Worm (Caenorhabditis elegans) whole organism, late embryonic: Measurements from ENCODE around the gene sec-23.
A peak's percentile ranks its signal among the peaks of the same experiment; 100 is the strongest.

ENCODE experiments used
- C08G9.2 ChIP-seq: sonication (generic microtip); optimal IDR thresholded peaks from 2 replicates; lab custom pipeline; 2016; ENCODE audit warnings: mild to moderate bottlenecking, missing genetic modification characterization, moderate library complexity, missing compliant biosample characterization
- F13H6.1 ChIP-seq: sonication (generic microtip); optimal IDR thresholded peaks from 2 replicates; lab custom pipeline; 2016; ENCODE audit warnings: missing genetic modification characterization, missing compliant biosample characterization
- K02D7.2 ChIP-seq: sonication (generic microtip); optimal IDR thresholded peaks from 2 replicates; lab custom pipeline; 2017; ENCODE audit warnings: mild to moderate bottlenecking, missing genetic modification characterization, missing compliant biosample characterization
- K09A11.1 ChIP-seq: sonication (generic microtip); optimal IDR thresholded peaks from 2 replicates; lab custom pipeline; 2017; ENCODE audit warnings: antibody characterized with exemption, mild to moderate bottlenecking, missing genetic modification characterization, missing compliant biosample characterization; ENCODE audit not compliant: insufficient read depth
- Y22D7AL.16 ChIP-seq: sonication (generic microtip); optimal IDR thresholded peaks from 2 replicates; lab custom pipeline; 2016; ENCODE audit warnings: missing genetic modification characterization, missing compliant biosample characterization
- ahr-1 ChIP-seq: sonication (generic microtip); optimal IDR thresholded peaks from 2 replicates; lab custom pipeline; 2016; ENCODE audit warnings: missing genetic modification characterization, missing compliant biosample characterization
- ama-1 ChIP-seq: fragments of 150-350 bp; optimal IDR thresholded peaks from 2 replicates; lab custom pipeline; 2014
- ceh-14 ChIP-seq: sonication (generic microtip); optimal IDR thresholded peaks from 2 replicates; lab custom pipeline; 2016; ENCODE audit warnings: missing genotype, missing genetic modification characterization, missing compliant biosample characterization
- ceh-22 ChIP-seq: sonication (generic microtip); optimal IDR thresholded peaks from 2 replicates; lab custom pipeline; 2017; ENCODE audit warnings: missing biosample characterization, missing genetic modification characterization
- ceh-30 ChIP-seq: fragments of 150-350 bp; optimal IDR thresholded peaks from 2 replicates; lab custom pipeline; 2014; ENCODE audit warnings: missing biosample characterization, missing genetic modification characterization
- ceh-34 ChIP-seq: sonication (generic microtip); optimal IDR thresholded peaks from 2 replicates; lab custom pipeline; 2016; ENCODE audit warnings: mild to moderate bottlenecking, missing genetic modification characterization, missing compliant biosample characterization
- ceh-45 ChIP-seq: fragments of 200-800 bp; sonication (Bioruptor generic); IDR thresholded peaks from 2 replicates; pipeline ENCODE4 v1.3.6; 2022; ENCODE audit warnings: missing genetic modification reagents, missing genetic modification characterization, missing compliant biosample characterization
- ceh-6 ChIP-seq: fragments of 200-800 bp; sonication (Bioruptor generic); optimal IDR thresholded peaks from 2 replicates; lab custom pipeline; 2018; ENCODE audit warnings: mild to moderate bottlenecking, missing genetic modification characterization, missing compliant biosample characterization
- ceh-9 ChIP-seq: sonication (generic microtip); optimal IDR thresholded peaks from 2 replicates; lab custom pipeline; 2016; ENCODE audit warnings: mild to moderate bottlenecking, missing genetic modification characterization, inconsistent platforms, missing compliant biosample characterization
- elt-2 ChIP-seq: sonication (generic microtip); optimal IDR thresholded peaks from 2 replicates; lab custom pipeline; 2016; ENCODE audit warnings: missing genetic modification reagents, missing genetic modification characterization, missing compliant biosample characterization
- elt-4 ChIP-seq: sonication (generic microtip); optimal IDR thresholded peaks from 2 replicates; lab custom pipeline; 2016; ENCODE audit warnings: missing genetic modification characterization, missing compliant biosample characterization
- ets-4 ChIP-seq: sonication (generic microtip); optimal IDR thresholded peaks from 2 replicates; lab custom pipeline; 2016; ENCODE audit warnings: missing genetic modification characterization, missing compliant biosample characterization
- eyg-1 ChIP-seq: sonication (generic microtip); optimal IDR thresholded peaks from 2 replicates; lab custom pipeline; 2016; ENCODE audit warnings: missing genotype, missing genetic modification characterization, missing compliant biosample characterization
- fax-1 ChIP-seq: sonication (generic microtip); optimal IDR thresholded peaks from 2 replicates; lab custom pipeline; 2016; ENCODE audit warnings: missing genotype, missing genetic modification characterization, missing compliant biosample characterization
- hlh-13 ChIP-seq: fragments of 200-800 bp; sonication (Bioruptor generic); optimal IDR thresholded peaks from 2 replicates; lab custom pipeline; 2018; ENCODE audit warnings: mild to moderate bottlenecking, missing genetic modification characterization, missing compliant biosample characterization
- lim-6 ChIP-seq: sonication (generic microtip); optimal IDR thresholded peaks from 2 replicates; lab custom pipeline; 2016; ENCODE audit warnings: missing genetic modification characterization, missing compliant biosample characterization
- lin-11 ChIP-seq: fragments of 200-800 bp; sonication (Bioruptor generic); optimal IDR thresholded peaks from 2 replicates; lab custom pipeline; 2018; ENCODE audit warnings: mild to moderate bottlenecking, missing genetic modification characterization, missing compliant biosample characterization
- mec-3 ChIP-seq: sonication (generic microtip); optimal IDR thresholded peaks from 2 replicates; lab custom pipeline; 2016; ENCODE audit warnings: borderline replicate concordance, missing genetic modification characterization, missing compliant biosample characterization
- pag-3 ChIP-seq: sonication (generic microtip); optimal IDR thresholded peaks from 2 replicates; lab custom pipeline; 2016; ENCODE audit warnings: missing compliant biosample characterization, missing genetic modification characterization, borderline replicate concordance
- pat-9 ChIP-seq: fragments of 200-800 bp; sonication (Bioruptor generic); optimal IDR thresholded peaks from 2 replicates; lab custom pipeline; 2018; ENCODE audit warnings: mild to moderate bottlenecking, missing genetic modification characterization, moderate library complexity, missing compliant biosample characterization
- pha-2 ChIP-seq: sonication (generic microtip); optimal IDR thresholded peaks from 2 replicates; lab custom pipeline; 2017; ENCODE audit warnings: mild to moderate bottlenecking, missing genetic modification characterization, missing compliant biosample characterization
- pha-4 ChIP-seq: fragments of 150-350 bp; optimal IDR thresholded peaks from 2 replicates; lab custom pipeline; 2018; ENCODE audit warnings: missing biosample characterization, missing genetic modification reagents, missing genetic modification characterization
- pqm-1 ChIP-seq: sonication (generic microtip); optimal IDR thresholded peaks from 2 replicates; lab custom pipeline; 2016; ENCODE audit warnings: missing genetic modification characterization, missing compliant biosample characterization
- pros-1 ChIP-seq: fragments of 150-350 bp; optimal IDR thresholded peaks from 2 replicates; lab custom pipeline; 2014; ENCODE audit warnings: missing biosample characterization, missing genetic modification reagents, missing genetic modification characterization
- sdc-2 ChIP-seq: sonication (generic microtip); optimal IDR thresholded peaks from 2 replicates; lab custom pipeline; 2016; ENCODE audit warnings: missing genotype, missing genetic modification characterization, missing compliant biosample characterization
- sox-4 ChIP-seq: sonication (generic microtip); optimal IDR thresholded peaks from 2 replicates; lab custom pipeline; 2017; ENCODE audit warnings: mild to moderate bottlenecking, missing genetic modification characterization, inconsistent platforms, missing compliant biosample characterization
- syd-9 ChIP-seq: sonication (generic microtip); optimal IDR thresholded peaks from 2 replicates; lab custom pipeline; 2016; ENCODE audit warnings: mild to moderate bottlenecking, missing genetic modification characterization, moderate library complexity, missing compliant biosample characterization
- tbx-2 ChIP-seq: sonication (generic microtip); optimal IDR thresholded peaks from 2 replicates; lab custom pipeline; 2016; ENCODE audit warnings: missing genetic modification characterization, missing compliant biosample characterization
- unc-3 ChIP-seq, 2 experiments: fragments of 200-800 bp in 1 of 2; sonication (Bioruptor generic) in 1 of 2; sonication (generic microtip) in 1 of 2; conservative IDR thresholded peaks in 1 of 2; optimal IDR thresholded peaks in 1 of 2; 2 replicates each; pipeline versions ENCODE4 v1.3.6 to Lab custom; 2016 to 2022; ENCODE audit warnings: missing compliant biosample characterization in 2 of 2, missing genetic modification characterization in 2 of 2, missing genetic modification reagents in 1 of 2
- unc-42 ChIP-seq: sonication (generic microtip); optimal IDR thresholded peaks from 2 replicates; lab custom pipeline; 2016; ENCODE audit warnings: missing genotype, missing genetic modification characterization, missing compliant biosample characterization

sec-23 gene

DNA sequence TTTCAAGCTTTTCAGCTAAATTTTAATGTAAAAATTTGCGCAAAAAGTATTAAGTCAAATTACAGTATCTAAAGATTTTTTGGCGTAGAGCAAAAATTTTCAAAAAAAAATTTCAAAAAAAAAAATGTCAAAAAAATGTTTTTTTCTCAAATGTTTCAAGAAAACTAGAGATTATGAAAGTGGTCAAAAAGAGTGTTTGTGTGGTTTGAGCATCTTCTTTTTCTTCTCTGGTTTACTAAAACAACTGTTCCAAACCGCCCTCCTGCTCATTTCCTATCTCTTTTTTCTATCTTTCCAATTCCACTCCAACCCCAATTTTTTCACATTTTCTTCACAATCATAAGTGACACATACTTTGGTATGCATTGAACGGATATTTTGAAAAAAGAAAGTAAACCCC is 51.2 kb downstream of the sec-23 start, which contains the start of gene Y113G7A.12:
Y113G7A.12 (plus strand) TSS at position 301 of the 400 bp plus-strand sequence.
- TF ChIP-seq mec-3 (tag; lab: Kevin White, UChicago): no peak
- TF ChIP-seq elt-4 (tag; lab: Kevin White, UChicago): no peak
- no peak for TF ChIP-seq hlh-13 (GFP tag; lab: Kevin White, UChicago)
- TF ChIP-seq K09A11.1 (tag; lab: Kevin White, UChicago): no peak
- no peak for TF ChIP-seq F13H6.1 (tag; lab: Kevin White, UChicago)
- no peak for TF ChIP-seq tbx-2 (tag; lab: Kevin White, UChicago)
- TF ChIP-seq ceh-6 (GFP tag; lab: Kevin White, UChicago): no peak
- TF ChIP-seq pat-9 (tag; lab: Kevin White, UChicago): no peak
- TF ChIP-seq pha-2 (tag; lab: Kevin White, UChicago): no peak
- TF ChIP-seq C08G9.2 (tag; lab: Kevin White, UChicago): no peak
- no peak for TF ChIP-seq ceh-30 (tag; lab: Kevin White, UChicago)
- no peak for TF ChIP-seq sox-4 (tag; lab: Kevin White, UChicago)
- TF ChIP-seq K02D7.2 (tag; lab: Kevin White, UChicago): no peak
- TF ChIP-seq ceh-34 (tag; lab: Kevin White, UChicago): no peak
- no peak for TF ChIP-seq Y22D7AL.16
- no peak for TF ChIP-seq ceh-9
- TF ChIP-seq unc-3 (GFP tag; conservative IDR thresholded peaks at IDR 0.05; lab: Robert Waterston, UW): no peak
- TF ChIP-seq unc-3 (tag; optimal IDR thresholded peaks at IDR 0.05; lab: Kevin White, UChicago): no peak
- TF ChIP-seq pha-4 (tag; lab: Kevin White, UChicago): no peak

DNA sequence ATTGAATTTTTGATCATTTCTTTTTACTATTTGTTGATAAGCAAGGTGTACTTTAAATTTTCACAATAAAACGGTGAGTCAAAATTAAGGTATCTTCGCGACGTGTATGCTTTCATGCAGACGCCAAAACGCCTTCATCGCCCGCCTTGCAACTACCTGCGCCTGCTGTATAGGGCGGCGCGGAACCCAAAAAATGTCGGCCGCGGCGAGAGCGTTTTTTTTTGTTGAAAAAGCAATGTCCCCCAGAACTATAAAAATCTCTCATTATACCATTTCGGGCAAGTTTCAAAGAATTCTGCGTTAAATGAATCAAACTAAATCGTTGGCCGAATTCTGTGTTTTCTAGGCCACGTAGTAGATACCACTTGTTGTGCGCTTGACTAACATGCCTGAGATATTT is 52.6 kb downstream of the sec-23 start:
- TF ChIP-seq unc-42 (tag; lab: Kevin White, UChicago) (no peak), fax-1 (tag; lab: Kevin White, UChicago) (no peak), tbx-2 (tag; lab: Kevin White, UChicago) (no peak), ceh-14 (tag; lab: Kevin White, UChicago) (no peak), lin-11 (no peak), ahr-1 (no peak)

DNA sequence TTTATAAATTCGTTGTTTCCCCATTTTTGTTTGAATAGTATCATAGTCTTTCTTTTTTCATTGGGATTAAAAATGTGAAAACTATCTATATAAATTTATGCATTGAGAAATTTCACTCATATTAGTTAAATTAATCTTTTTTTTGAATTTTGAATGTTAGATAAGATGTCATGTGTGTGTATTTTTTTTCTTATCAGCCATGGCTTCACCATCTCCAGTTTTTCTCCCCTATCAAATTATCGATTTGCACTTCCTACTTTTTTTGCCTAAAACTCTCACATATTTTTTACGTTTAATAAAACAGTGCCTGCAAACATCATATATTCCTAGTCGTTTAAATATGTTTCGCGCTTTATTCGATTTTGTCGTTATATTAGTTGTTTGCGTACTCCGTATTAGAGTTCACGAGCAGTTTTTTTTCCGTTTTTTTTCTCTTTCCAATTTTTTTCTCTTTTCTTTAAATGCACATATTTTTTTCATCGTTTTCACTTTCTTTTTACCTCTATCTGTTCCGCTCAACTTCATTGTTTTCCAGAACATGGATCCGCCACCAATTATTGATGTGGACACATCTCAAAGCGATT is 56.7 kb downstream of the sec-23 start, which contains the start of gene Y113G7A.13:
Y113G7A.13 (plus strand) TSS at position 534 of the 584 bp plus-strand sequence.
- no peak for TF ChIP-seq pag-3 (tag; lab: Kevin White, UChicago)
- peak; percentile 42 for TF ChIP-seq elt-2 (tag; lab: Kevin White, UChicago)

DNA sequence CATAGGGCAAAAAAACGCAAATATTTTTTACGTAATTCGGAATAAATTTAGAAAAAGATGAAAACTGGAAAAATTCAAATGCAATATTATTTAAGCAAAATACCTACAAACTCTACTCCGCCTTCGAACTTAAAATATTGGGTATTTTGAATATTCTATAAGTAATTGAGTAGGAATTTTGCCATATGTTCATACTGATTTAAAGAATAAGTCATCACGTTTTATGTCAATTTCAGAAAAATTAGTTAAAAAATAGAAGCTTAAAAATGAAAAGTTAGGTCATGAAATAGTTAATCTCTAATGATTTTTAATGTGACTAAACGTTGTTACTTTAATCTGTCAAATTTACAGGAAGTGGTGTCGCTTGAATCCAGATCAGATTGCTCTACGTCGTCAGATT is 60.4 kb downstream of the sec-23 start, which contains the start of gene F19B2.7:
F19B2.7 (plus strand) TSS at position 301 of the 400 bp plus-strand sequence.
- TF ChIP-seq ceh-45 (GFP tag; lab: Robert Waterston, UW) (no peak), ceh-22 (tag; lab: Kevin White, UChicago) (no peak)

DNA sequence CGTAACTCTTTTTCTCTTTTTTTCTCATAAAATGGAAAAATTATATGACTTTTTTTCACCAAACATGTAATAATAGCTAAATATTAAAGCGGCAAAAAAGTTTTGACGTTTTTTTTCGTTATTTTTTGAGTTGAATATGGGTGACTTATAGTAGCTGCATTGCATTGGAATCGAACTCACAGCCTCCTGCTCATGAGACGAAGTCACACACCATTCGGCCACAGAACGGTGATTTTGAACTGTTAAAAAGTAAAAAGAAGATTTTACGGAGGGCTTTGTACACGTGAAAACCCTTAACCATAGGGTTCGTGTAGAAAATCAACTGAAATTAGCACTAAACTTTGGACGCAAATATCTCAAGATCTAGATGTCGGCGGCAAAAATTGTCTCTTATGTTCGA is 60.8 kb downstream of the sec-23 start:
- TF ChIP-seq ets-4: no peak
- TF ChIP-seq ama-1 (lab: Kevin White, UChicago): no peak
- TF ChIP-seq syd-9 (tag; lab: Kevin White, UChicago): no peak
- TF ChIP-seq unc-42 (tag; lab: Kevin White, UChicago): no peak
- TF ChIP-seq eyg-1 (tag; lab: Kevin White, UChicago): no peak
- no peak for TF ChIP-seq pqm-1 (tag; lab: Kevin White, UChicago)
- no peak for TF ChIP-seq lim-6 (tag; lab: Kevin White, UChicago)
- no peak for TF ChIP-seq sdc-2
- TF ChIP-seq pros-1 (tag; lab: Kevin White, UChicago): no peak
